Fruit fly (Drosophila melanogaster): ENCODE results near the gene CG3581.
A peak's percentile ranks its signal among the peaks of the same experiment; 100 is the strongest.

Gene CG3581

dm6 chr3R:19326043-19326805 lies 48.4 kb downstream of the CG3581 start, which contains the start of gene Delta (continued):
- TF ChIP-seq pan (optimal IDR thresholded peaks at IDR 0.05) (no peak), pan (GFP tag; optimal IDR thresholded peaks at IDR 0.05 in 1 of 2, IDR thresholded peaks at IDR 0.05 in 1 of 2) (no peak), CG14050 (GFP tag; IDR thresholded peaks at IDR 0.05) (no peak), oc (tag; optimal IDR thresholded peaks at IDR 0.05) (peak; percentile 43), run (tag; optimal IDR thresholded peaks at IDR 0.05) (no peak), Atf-2 (GFP tag; optimal IDR thresholded peaks at IDR 0.05) (no peak), CG15479 (GFP tag; optimal IDR thresholded peaks at IDR 0.05) (no peak), Bgb (GFP tag; IDR thresholded peaks at IDR 0.05; ENCODE audit: partially characterized antibody) (peak; percentile 36; the same call in 1 of the 2 replicates), ara (GFP tag; IDR thresholded peaks at IDR 0.05) (peak; percentile 37; the same call in 1 of the 2 replicates), NC2β (GFP tag; optimal IDR thresholded peaks at IDR 0.05) (peak; percentile 6), trem (tag; optimal IDR thresholded peaks at IDR 0.05) (peak; percentile 15), ci (GFP tag; IDR thresholded peaks at IDR 0.05) (no peak; the same call in none of the 3 replicates), CG6791 (GFP tag; IDR thresholded peaks at IDR 0.05; ENCODE audit: partially characterized antibody) (peak; percentile 64; the same call in 2 of the 3 replicates), CG12942 (GFP tag; optimal IDR thresholded peaks at IDR 0.05) (no peak), MTF-1 (GFP tag; optimal IDR thresholded peaks at IDR 0.05; ENCODE audit: borderline replicate concordance) (peak; percentile 56), Med (GFP tag) (peak; percentile 89), Sox100B (GFP tag; optimal IDR thresholded peaks at IDR 0.05) (peak; percentile 18), CG13424 (tag; optimal IDR thresholded peaks at IDR 0.05) (no peak), Mes4 (GFP tag; optimal IDR thresholded peaks at IDR 0.05) (no peak), CG2712 (tag; optimal IDR thresholded peaks at IDR 0.05) (peak; percentile 41), CG11504 (tag; optimal IDR thresholded peaks at IDR 0.05) (peak; percentile 99), D19A (tag; optimal IDR thresholded peaks at IDR 0.05) (peak; percentile 41), CG12659 (GFP tag; optimal IDR thresholded peaks at IDR 0.05) (peak; percentile 5), unc-4 (GFP tag; IDR thresholded peaks at IDR 0.05; ENCODE audit: partially characterized antibody) (no peak), CG17328 (GFP tag; IDR thresholded peaks at IDR 0.05) (0 out of 2 replicates have a peak, but pooled peaks have one; percentile 12), wek (GFP tag; optimal IDR thresholded peaks at IDR 0.05) (peak; percentile 47), CG6689 (GFP tag; IDR thresholded peaks at IDR 0.05) (no peak), nerfin-1 (tag; optimal IDR thresholded peaks at IDR 0.05) (peak; percentile 13), gem (tag; optimal IDR thresholded peaks at IDR 0.05) (peak; percentile 39), CG11723 (GFP tag; optimal IDR thresholded peaks at IDR 0.05) (peak; percentile 13), CG10274 (GFP tag; optimal IDR thresholded peaks at IDR 0.05) (no peak), grau (tag; optimal IDR thresholded peaks at IDR 0.05) (peak; percentile 25), salm (tag; optimal IDR thresholded peaks at IDR 0.05) (no peak), CG14710 (tag; optimal IDR thresholded peaks at IDR 0.05) (peak; percentile 31), stwl (tag; optimal IDR thresholded peaks at IDR 0.05) (peak; percentile 60), CG10979 (tag; optimal IDR thresholded peaks at IDR 0.05) (peak; percentile 30), CG9609 (GFP tag; optimal IDR thresholded peaks at IDR 0.05) (no peak), fru (optimal IDR thresholded peaks at IDR 0.05) (no peak), nmo (GFP tag; optimal IDR thresholded peaks at IDR 0.05) (peak; percentile 0), bsh (GFP tag; optimal IDR thresholded peaks at IDR 0.05) (peak; percentile 5 to 19), rib (GFP tag; IDR thresholded peaks at IDR 0.05) (peak; percentile 25; the same call in 1 of the 2 replicates), CG3407 (GFP tag; optimal IDR thresholded peaks at IDR 0.05) (no peak), PHDP (tag; optimal IDR thresholded peaks at IDR 0.05) (peak; percentile 27), btn (GFP tag; optimal IDR thresholded peaks at IDR 0.05) (no peak), da (GFP tag; optimal IDR thresholded peaks at IDR 0.05) (no peak), schlank (tag; optimal IDR thresholded peaks at IDR 0.05) (no peak), CG17361 (GFP tag; IDR thresholded peaks at IDR 0.05) (no peak), eve (GFP tag; optimal IDR thresholded peaks at IDR 0.05) (peak in 1 of 2 experiments; percentile 17), zfh2 (GFP tag; optimal IDR thresholded peaks at IDR 0.05) (no peak)
